Worm (Caenorhabditis elegans) whole organism, midembryonic: ENCODE data around the gene srz-74.

ENCODE experiments used
- T22C8.4 ChIP-seq: fragments of 200-800 bp; sonication (Bioruptor generic); IDR thresholded peaks from 2 replicates; pipeline ENCODE4 v1.3.6; 2022; ENCODE audit warnings: missing genetic modification characterization, missing compliant biosample characterization
- cog-1 ChIP-seq: sonication (generic microtip); optimal IDR thresholded peaks from 2 replicates; lab custom pipeline; 2016; ENCODE audit warnings: missing genetic modification characterization, missing compliant biosample characterization
- flt-1 ChIP-seq: fragments of 200-800 bp; sonication (Bioruptor generic); IDR thresholded peaks from 2 replicates; pipeline ENCODE4 v1.3.6; 2022; ENCODE audit warnings: missing genetic modification characterization, missing compliant biosample characterization
- ztf-29 ChIP-seq: fragments of 200-800 bp; sonication (Bioruptor generic); IDR thresholded peaks from 2 replicates; pipeline ENCODE4 v1.3.6; 2022; ENCODE audit warnings: missing genetic modification reagents, missing genetic modification characterization, missing compliant biosample characterization

- TF ChIP-seq ztf-29 (GFP tag; lab: Robert Waterston, UW) (no peak), T22C8.4 (GFP tag; lab: Robert Waterston, UW) (no peak), flt-1 (no peak), cog-1 (tag; lab: Kevin White, UChicago) (no peak)
These were observed 4.7 kb upstream of the srz-74 start, which contains the start of gene srz-105 for ce11 chrIV:16324589-16324988.
